Fruit fly (Drosophila melanogaster) whole organism, embryonic: Measurements from ENCODE around the gene Sodh2.

Source experiments
- BEAF-32 ChIP-seq: fragments of 200-800 bp; sonication (Bioruptor generic); optimal IDR thresholded peaks from 3 replicates; lab custom pipeline; 2017; ENCODE audit warnings: missing biosample characterization, missing genetic modification characterization, mild to moderate bottlenecking, moderate library complexity, missing genetic modification reagents
- Bdp1 ChIP-seq: fragments of 200-800 bp; sonication (Bioruptor generic); optimal IDR thresholded peaks from 3 replicates; lab custom pipeline; 2016; ENCODE audit warnings: missing biosample characterization, missing genetic modification characterization
- BtbVII ChIP-seq: fragments of 200-800 bp; sonication (Bioruptor generic); optimal IDR thresholded peaks from 3 replicates; lab custom pipeline; 2017; ENCODE audit warnings: missing biosample characterization, mild to moderate bottlenecking, missing genetic modification characterization
- CG1024 ChIP-seq: fragments of 200-800 bp; sonication (Bioruptor generic); IDR thresholded peaks from 2 replicates; pipeline ENCODE4 v1.3.6; 2022; ENCODE audit warnings: missing biosample characterization, missing genetic modification characterization
- CG13123 ChIP-seq: fragments of 200-800 bp; sonication (Bioruptor generic); optimal IDR thresholded peaks from 2 replicates; lab custom pipeline; 2016; ENCODE audit warnings: missing biosample characterization, missing genetic modification characterization
- CG14710 ChIP-seq: fragments of 200-800 bp; sonication (Bioruptor generic); optimal IDR thresholded peaks from 3 replicates; lab custom pipeline; 2019; ENCODE audit warnings: missing biosample characterization, mild to moderate bottlenecking, missing genetic modification characterization, moderate library complexity
- CG17359 ChIP-seq: fragments of 200-800 bp; sonication (Bioruptor generic); optimal IDR thresholded peaks from 3 replicates; lab custom pipeline; 2018; ENCODE audit warnings: missing biosample characterization, mild to moderate bottlenecking, missing genetic modification characterization, moderate library complexity
- CG2116 ChIP-seq: fragments of 200-800 bp; sonication (Bioruptor generic); optimal IDR thresholded peaks from 3 replicates; lab custom pipeline; 2018; ENCODE audit warnings: missing biosample characterization, mild to moderate bottlenecking, missing genetic modification characterization
- CG2712 ChIP-seq: fragments of 200-800 bp; optimal IDR thresholded peaks from 3 replicates; lab custom pipeline; 2019; ENCODE audit warnings: missing biosample characterization, mild to moderate bottlenecking, missing genetic modification characterization, moderate library complexity
- CG34422 ChIP-seq: fragments of 200-800 bp; sonication (Bioruptor generic); IDR thresholded peaks from 3 replicates; pipeline ENCODE4 v1.3.6; 2022; ENCODE audit warnings: missing biosample characterization, missing genetic modification characterization
- CG4730 ChIP-seq: fragments of 200-800 bp; sonication (Bioruptor generic); IDR thresholded peaks from 2 replicates; pipeline ENCODE4 v1.3.6; 2022; ENCODE audit warnings: missing biosample characterization, missing genetic modification characterization
- CG6765 ChIP-seq: fragments of 200-800 bp; sonication (Bioruptor generic); optimal IDR thresholded peaks from 3 replicates; lab custom pipeline; 2017; ENCODE audit warnings: missing biosample characterization, mild to moderate bottlenecking, missing genetic modification characterization
- CG7271 ChIP-seq: fragments of 200-800 bp; sonication (Bioruptor generic); optimal IDR thresholded peaks from 2 replicates; lab custom pipeline; 2018; ENCODE audit warnings: missing biosample characterization, mild to moderate bottlenecking, missing genetic modification characterization, moderate library complexity
- CG7357 ChIP-seq: fragments of 200-800 bp; sonication (Bioruptor generic); IDR thresholded peaks from 3 replicates; pipeline ENCODE4 v1.3.6; 2022; ENCODE audit warnings: missing biosample characterization, missing genetic modification characterization
- CG8281 ChIP-seq: fragments of 200-800 bp; sonication (Bioruptor generic); optimal IDR thresholded peaks from 2 replicates; lab custom pipeline; 2018; ENCODE audit warnings: missing biosample characterization, mild to moderate bottlenecking, missing genetic modification characterization, moderate library complexity
- CG8924 ChIP-seq: fragments of 200-800 bp; optimal IDR thresholded peaks from 3 replicates; lab custom pipeline; 2019; ENCODE audit warnings: missing biosample characterization, mild to moderate bottlenecking, missing genetic modification characterization, moderate library complexity
- CoRest ChIP-seq: fragments of 200-800 bp; sonication (Bioruptor generic); optimal IDR thresholded peaks from 3 replicates; lab custom pipeline; 2018; ENCODE audit warnings: missing biosample characterization, mild to moderate bottlenecking, missing genetic modification characterization, moderate library complexity
- D19A ChIP-seq: fragments of 200-800 bp; optimal IDR thresholded peaks from 3 replicates; lab custom pipeline; 2019; ENCODE audit warnings: missing biosample characterization, mild to moderate bottlenecking, missing genetic modification characterization, moderate library complexity
- Eip74EF ChIP-seq, 2 experiments: fragments of 200-800 bp in 1 of 2; fragments of >200 bp in 1 of 2; sonication (Bioruptor generic) in 1 of 2; optimal IDR thresholded peaks; 2 replicates each; lab custom pipeline; 2017 to 2019; ENCODE audit warnings: missing biosample characterization in 2 of 2, missing genetic modification characterization in 2 of 2, mild to moderate bottlenecking in 1 of 2, moderate library complexity in 1 of 2
- HmgZ ChIP-seq: fragments of 200-800 bp; sonication (Bioruptor generic); optimal IDR thresholded peaks from 2 replicates; lab custom pipeline; 2018; ENCODE audit warnings: missing biosample characterization, mild to moderate bottlenecking, missing genetic modification characterization
- Hr3 ChIP-seq: fragments of 200-800 bp; sonication (Bioruptor generic); optimal IDR thresholded peaks from 3 replicates; lab custom pipeline; 2016; ENCODE audit warnings: missing biosample characterization, missing genetic modification characterization
- NC2α ChIP-seq: fragments of 200-800 bp; sonication (Bioruptor generic); optimal IDR thresholded peaks from 2 replicates; lab custom pipeline; 2016; ENCODE audit warnings: missing biosample characterization, missing genetic modification characterization
- Rx ChIP-seq: fragments of 200-800 bp; sonication (Bioruptor generic); IDR thresholded peaks from 2 replicates; pipeline ENCODE4 v1.3.6; 2022; ENCODE audit warnings: missing biosample characterization, missing genetic modification characterization
- Stat92E ChIP-seq, 3 experiments: fragments of >200 bp in 2 of 3; fragments of 200-800 bp in 1 of 3; sonication (Bioruptor generic) in 1 of 3; optimal IDR thresholded peaks; 2 replicates each; lab custom pipeline; 2017 to 2019; ENCODE audit warnings: missing biosample characterization in 3 of 3, missing genetic modification characterization in 3 of 3, mild to moderate bottlenecking in 1 of 3, moderate library complexity in 1 of 3
- Vsx1 ChIP-seq: fragments of 200-800 bp; sonication (Bioruptor generic); optimal IDR thresholded peaks from 2 replicates; lab custom pipeline; 2017; ENCODE audit warnings: missing biosample characterization, mild to moderate bottlenecking, missing genetic modification characterization, missing genetic modification reagents
- Xbp1 ChIP-seq: fragments of 200-800 bp; sonication (Bioruptor generic); optimal IDR thresholded peaks from 3 replicates; lab custom pipeline; 2016; ENCODE audit warnings: missing biosample characterization, mild to moderate bottlenecking, missing genetic modification characterization
- ato ChIP-seq: fragments of 200-800 bp; sonication (Bioruptor generic); IDR thresholded peaks from 2 replicates; pipeline ENCODE4 v1.3.6; 2022; ENCODE audit warnings: missing biosample characterization, missing genetic modification characterization; ENCODE audit not compliant: partially characterized antibody
- cato ChIP-seq: fragments of 200-800 bp; sonication (Bioruptor generic); optimal IDR thresholded peaks from 2 replicates; lab custom pipeline; 2016; ENCODE audit warnings: missing biosample characterization, missing genetic modification characterization, borderline replicate concordance
- emc ChIP-seq: fragments of 200-800 bp; sonication (Bioruptor generic); optimal IDR thresholded peaks from 2 replicates; lab custom pipeline; 2016; ENCODE audit warnings: missing biosample characterization, missing genetic modification characterization
- fd3F ChIP-seq: fragments of 200-800 bp; sonication (Bioruptor generic); optimal IDR thresholded peaks from 2 replicates; lab custom pipeline; 2018; ENCODE audit warnings: missing biosample characterization, mild to moderate bottlenecking, missing genetic modification characterization, moderate library complexity
- fd64A ChIP-seq: fragments of 200-800 bp; sonication (Bioruptor generic); optimal IDR thresholded peaks from 3 replicates; lab custom pipeline; 2018; ENCODE audit warnings: missing biosample characterization, mild to moderate bottlenecking, missing genetic modification characterization
- gcm2 ChIP-seq: fragments of 200-800 bp; sonication (Bioruptor generic); optimal IDR thresholded peaks from 2 replicates; lab custom pipeline; 2016; ENCODE audit warnings: missing biosample characterization, missing genetic modification characterization
- grau ChIP-seq: fragments of 200-800 bp; optimal IDR thresholded peaks from 3 replicates; lab custom pipeline; 2019; ENCODE audit warnings: missing biosample characterization, mild to moderate bottlenecking, missing genetic modification characterization, moderate library complexity
- ham ChIP-seq: fragments of 200-800 bp; sonication (Bioruptor generic); IDR thresholded peaks from 2 replicates; pipeline ENCODE4 v1.3.6; 2022; ENCODE audit warnings: missing biosample characterization, missing genetic modification characterization
- hb ChIP-seq: fragments of 200-800 bp; sonication (Bioruptor generic); IDR thresholded peaks from 3 replicates; pipeline ENCODE4 v1.3.6; 2022; ENCODE audit warnings: missing biosample characterization, missing genetic modification characterization; ENCODE audit not compliant: partially characterized antibody
- hbn ChIP-seq: fragments of 200-800 bp; sonication (Bioruptor generic); IDR thresholded peaks from 2 replicates; pipeline ENCODE4 v1.3.6; 2022; ENCODE audit warnings: missing biosample characterization, missing genetic modification characterization; ENCODE audit not compliant: partially characterized antibody
- ind ChIP-seq: fragments of 200-800 bp; sonication (Bioruptor generic); optimal IDR thresholded peaks from 3 replicates; lab custom pipeline; 2016; ENCODE audit warnings: missing biosample characterization, missing genetic modification characterization
- jumu ChIP-seq: fragments of 200-800 bp; sonication (Bioruptor generic); optimal IDR thresholded peaks from 3 replicates; lab custom pipeline; 2016; ENCODE audit warnings: missing biosample characterization, missing genetic modification characterization
- lola ChIP-seq, 3 experiments: fragments of >200 bp in 2 of 3; fragments of 200-800 bp in 1 of 3; sonication (Bioruptor generic) in 1 of 3; optimal IDR thresholded peaks; 2 replicates each; lab custom pipeline; 2017 to 2019; ENCODE audit warnings: missing biosample characterization in 3 of 3, missing genetic modification characterization in 3 of 3, mild to moderate bottlenecking in 1 of 3, moderate library complexity in 1 of 3
- nau ChIP-seq: fragments of 200-800 bp; sonication (Bioruptor generic); optimal IDR thresholded peaks from 3 replicates; lab custom pipeline; 2017; ENCODE audit warnings: missing biosample characterization, mild to moderate bottlenecking, missing genetic modification characterization, missing genetic modification reagents
- nerfin-1 ChIP-seq: fragments of 200-800 bp; sonication (Bioruptor generic); optimal IDR thresholded peaks from 3 replicates; lab custom pipeline; 2019; ENCODE audit warnings: missing biosample characterization, mild to moderate bottlenecking, missing genetic modification characterization, moderate library complexity
- nom ChIP-seq: fragments of 200-800 bp; sonication (Bioruptor generic); optimal IDR thresholded peaks from 2 replicates; lab custom pipeline; 2017; ENCODE audit warnings: missing biosample characterization, missing genetic modification characterization, mild to moderate bottlenecking, moderate library complexity, missing genetic modification reagents
- phol ChIP-seq: fragments of 200-800 bp; sonication (Bioruptor generic); optimal IDR thresholded peaks from 3 replicates; lab custom pipeline; 2018; ENCODE audit warnings: missing biosample characterization, mild to moderate bottlenecking, missing genetic modification characterization, moderate library complexity
- repo ChIP-seq: fragments of 200-800 bp; sonication (Bioruptor generic); optimal IDR thresholded peaks from 2 replicates; lab custom pipeline; 2016; ENCODE audit warnings: missing biosample characterization, missing genetic modification characterization
- rib ChIP-seq: fragments of 200-800 bp; sonication (Bioruptor generic); IDR thresholded peaks from 2 replicates; pipeline ENCODE4 v1.3.6; 2022; ENCODE audit warnings: missing biosample characterization, missing genetic modification characterization
- salm ChIP-seq: fragments of 200-800 bp; sonication (Bioruptor generic); optimal IDR thresholded peaks from 2 replicates; lab custom pipeline; 2018; ENCODE audit warnings: missing biosample characterization, mild to moderate bottlenecking, missing genetic modification characterization
- sna ChIP-seq: fragments of 200-800 bp; sonication (Bioruptor generic); IDR thresholded peaks from 2 replicates; pipeline ENCODE4 v1.3.6; 2022; ENCODE audit warnings: missing biosample characterization, missing genetic modification characterization; ENCODE audit not compliant: partially characterized antibody
- zf30C ChIP-seq: fragments of 200-800 bp; sonication (Bioruptor generic); optimal IDR thresholded peaks from 3 replicates; lab custom pipeline; 2018; ENCODE audit warnings: missing biosample characterization, mild to moderate bottlenecking, missing genetic modification characterization

Sodh2 gene

DNA sequence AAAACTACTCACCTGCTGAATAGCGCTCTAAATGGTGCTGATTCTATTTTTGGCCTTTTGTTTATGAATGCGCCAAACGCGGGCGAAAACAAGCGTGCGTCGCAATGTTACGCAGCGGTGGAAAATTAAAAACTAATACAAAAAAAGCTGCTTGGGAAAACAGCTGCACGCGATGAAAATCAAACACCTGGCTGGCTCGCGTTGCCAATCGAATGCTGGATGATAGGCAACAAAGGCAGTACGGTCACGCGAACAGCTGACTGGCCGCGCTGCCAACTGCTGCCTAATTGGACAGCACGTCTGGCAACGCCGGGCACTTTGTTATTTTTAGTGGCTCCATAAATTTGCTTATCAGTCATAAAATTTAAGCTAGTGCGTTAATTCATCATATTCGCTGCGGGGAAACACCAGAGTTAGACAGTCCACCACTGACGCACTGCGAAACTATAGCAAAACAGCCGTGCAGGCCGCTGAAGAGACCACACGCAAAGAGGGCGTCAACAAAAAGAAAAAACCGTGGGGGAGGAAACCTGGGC is 7.7 kb upstream of the Sodh2 start, which contains the start of the genes SelR and Tsp86D (continued):
- TF ChIP-seq HmgZ (tag; lab: Kevin White, UChicago), result peak; percentile 71
- TF ChIP-seq NC2α (GFP tag; lab: Kevin White, UChicago), result no peak
- peak; percentile 51 for TF ChIP-seq repo (GFP tag; lab: Kevin White, UChicago)
- peak; percentile 20 for TF ChIP-seq CoRest
- TF ChIP-seq lola (GFP tag; optimal IDR thresholded peaks at IDR 0.05; lab: Kevin White, UChicago), result no peak
- TF ChIP-seq CG1024 (GFP tag; lab: Robert Waterston, UW), result no peak
- peak; percentile 50 for TF ChIP-seq phol (tag; lab: Kevin White, UChicago)
- TF ChIP-seq nerfin-1 (tag; lab: Kevin White, UChicago), result peak; percentile 79
- no peak for TF ChIP-seq fd3F (GFP tag; lab: Kevin White, UChicago)
- TF ChIP-seq nom (GFP tag; lab: Kevin White, UChicago), result peak; percentile 9
- TF ChIP-seq Bdp1, result no peak
- 0 out of 3 replicates have a peak, but pooled peaks have one; percentile 28 for TF ChIP-seq hb (GFP tag; lab: Robert Waterston, UW)
- TF ChIP-seq CG8281, result no peak
- TF ChIP-seq D19A (tag; lab: Kevin White, UChicago), result peak; percentile 12
- TF ChIP-seq Rx (GFP tag; lab: Robert Waterston, UW), result no peak; the same call in 1 of the 2 replicates
- TF ChIP-seq hbn (GFP tag; lab: Robert Waterston, UW), result peak; percentile 27; the same call in 1 of the 2 replicates
- TF ChIP-seq CG7271 (tag; lab: Kevin White, UChicago), result peak; percentile 10
- peak; percentile 32 for TF ChIP-seq grau (tag; lab: Kevin White, UChicago)
- TF ChIP-seq CG2116 (GFP tag; lab: Kevin White, UChicago), result peak; percentile 45
- TF ChIP-seq BEAF-32 (GFP tag; lab: Kevin White, UChicago), result peak; percentile 75
- peak; percentile 67 for TF ChIP-seq BtbVII
- no peak for TF ChIP-seq emc
- TF ChIP-seq ham, result no peak
- TF ChIP-seq gcm2 (GFP tag; lab: Kevin White, UChicago), result no peak
- TF ChIP-seq ind, result no peak
- peak; percentile 69 for TF ChIP-seq salm
- TF ChIP-seq CG34422 (GFP tag; lab: Robert Waterston, UW), result peak; percentile 70; the same call in 1 of the 3 replicates
- peak; percentile 94 for TF ChIP-seq Vsx1
- peak in 1 of 3 experiments; percentile 60 for TF ChIP-seq Stat92E (GFP tag; optimal IDR thresholded peaks at IDR 0.05; lab: Kevin White, UChicago)
- 0 out of 2 replicates have a peak, but pooled peaks have one; percentile 12 for TF ChIP-seq ato (GFP tag; lab: Robert Waterston, UW)
- TF ChIP-seq cato (GFP tag; lab: Kevin White, UChicago), result no peak
- no peak for TF ChIP-seq jumu (GFP tag; lab: Kevin White, UChicago)
- peak; percentile 32 for TF ChIP-seq CG6765
- TF ChIP-seq Hr3 (GFP tag; lab: Kevin White, UChicago), result no peak
- no peak for TF ChIP-seq fd64A (GFP tag; lab: Kevin White, UChicago)
- peak; percentile 16 for TF ChIP-seq CG17359
- no peak for TF ChIP-seq CG4730 (GFP tag; lab: Robert Waterston, UW)
- no peak for TF ChIP-seq CG7357 (GFP tag; lab: Robert Waterston, UW)
- no peak for TF ChIP-seq CG13123 (GFP tag; lab: Kevin White, UChicago)
- peak; percentile 89 for TF ChIP-seq nau
- TF ChIP-seq CG14710 (tag; lab: Kevin White, UChicago), result peak; percentile 65
- TF ChIP-seq rib, result no peak
- peak; percentile 64 for TF ChIP-seq CG8924 (tag; lab: Kevin White, UChicago)
- no peak for TF ChIP-seq zf30C (GFP tag; lab: Kevin White, UChicago)
- peak; percentile 74 for TF ChIP-seq sna (GFP tag; lab: Robert Waterston, UW)
- TF ChIP-seq CG2712 (tag; lab: Kevin White, UChicago), result peak; percentile 58
- peak in 1 of 2 experiments; percentile 46 for TF ChIP-seq Eip74EF (GFP tag; optimal IDR thresholded peaks at IDR 0.05; lab: Kevin White, UChicago)
- TF ChIP-seq Xbp1 (GFP tag; lab: Kevin White, UChicago), result no peak
